Fruit fly (Drosophila melanogaster) whole organism, wandering third instar larva: ENCODE data around the gene CCT4.

Experiments
- CG32264 ChIP-seq: fragments of 200-800 bp; sonication (Bioruptor generic); optimal IDR thresholded peaks from 2 replicates; lab custom pipeline; 2016; ENCODE audit warnings: missing biosample characterization, missing genetic modification characterization
- Hr78 ChIP-seq: fragments of >200 bp; optimal IDR thresholded peaks from 2 replicates; lab custom pipeline; 2017; ENCODE audit warnings: missing biosample characterization, missing genetic modification characterization
- Mio ChIP-seq: sonication (Bioruptor generic); optimal IDR thresholded peaks from 2 replicates; lab custom pipeline; 2016; ENCODE audit warnings: missing biosample characterization, missing genetic modification characterization
- Sp1 ChIP-seq: fragments of 200-800 bp; sonication (Bioruptor generic); optimal IDR thresholded peaks from 3 replicates; lab custom pipeline; 2019; ENCODE audit warnings: missing biosample characterization, mild to moderate bottlenecking, missing genetic modification characterization, moderate library complexity
- brk ChIP-seq: fragments of 200-800 bp; sonication (Bioruptor generic); optimal IDR thresholded peaks from 2 replicates; lab custom pipeline; 2016; ENCODE audit warnings: missing biosample characterization, mild to moderate bottlenecking, missing genetic modification characterization
- dl ChIP-seq, 2 experiments: fragments of 175-275, 200-275 bp in 1 of 2; fragments of 200-275 bp in 1 of 2; sonication (Bioruptor generic); optimal IDR thresholded peaks; lab custom pipeline; 2018; ENCODE audit warnings: mild to moderate bottlenecking in 2 of 2, missing biosample characterization in 2 of 2, missing genetic modification characterization in 2 of 2, moderate library complexity in 2 of 2; ENCODE audit not compliant: partially characterized antibody in 2 of 2, insufficient read depth in 1 of 2
- jim ChIP-seq: fragments of 175-275, 200-325 bp; sonication (Bioruptor generic); optimal IDR thresholded peaks from 2 replicates; lab custom pipeline; 2016; ENCODE audit warnings: missing biosample characterization, mild to moderate bottlenecking, missing genetic modification characterization
- pan ChIP-seq: fragments of >200 bp; optimal IDR thresholded peaks from 2 replicates; lab custom pipeline; 2017
- psq ChIP-seq: fragments of 200-800 bp; sonication (Bioruptor generic); optimal IDR thresholded peaks from 3 replicates; lab custom pipeline; 2017; ENCODE audit warnings: missing biosample characterization, mild to moderate bottlenecking, missing genetic modification characterization, moderate library complexity
- sage ChIP-seq: fragments of 200-800 bp; sonication (Bioruptor generic); optimal IDR thresholded peaks from 2 replicates; lab custom pipeline; 2016; ENCODE audit warnings: missing biosample characterization, mild to moderate bottlenecking, missing genetic modification characterization
- usp ChIP-seq: fragments of >200 bp; optimal IDR thresholded peaks from 2 replicates; lab custom pipeline; 2017; ENCODE audit warnings: missing biosample characterization, missing genetic modification characterization

DNA sequence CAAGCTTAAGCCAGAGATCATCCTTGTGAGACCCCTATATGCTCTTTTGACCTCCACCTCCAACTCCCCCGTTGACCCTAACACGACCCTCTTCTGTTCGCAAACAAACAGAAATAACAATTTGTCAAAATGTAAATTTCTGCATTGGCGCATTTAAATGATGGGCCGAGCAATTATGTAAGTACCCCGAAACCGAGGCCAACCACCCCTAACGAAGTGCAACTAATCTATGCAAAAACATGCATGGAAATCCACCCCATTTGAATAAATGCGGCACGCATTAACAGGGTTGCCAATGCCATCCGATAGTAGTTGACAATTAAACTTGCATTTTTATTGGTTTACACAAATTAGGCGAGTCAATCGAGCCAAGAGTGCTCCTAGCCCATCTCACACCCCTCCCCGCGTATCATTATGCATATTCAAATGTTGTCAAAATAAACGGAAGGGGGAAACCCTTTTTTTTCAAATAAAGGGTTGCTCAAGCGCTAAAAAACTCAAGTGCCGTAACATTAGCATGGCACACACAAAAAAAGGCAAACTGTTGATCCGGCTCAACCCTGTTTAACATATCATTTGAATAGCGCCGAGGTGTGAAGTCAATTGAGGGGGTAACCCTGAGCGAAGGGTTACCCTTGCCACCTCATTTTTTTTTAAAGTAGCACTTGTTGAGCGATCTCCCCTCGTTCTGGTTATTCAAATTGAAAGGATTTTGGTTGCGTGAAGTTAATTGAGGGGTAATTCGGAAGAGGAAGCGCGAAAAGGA, 10.9 kb downstream of the CCT4 start:
- TF ChIP-seq pan (lab: Kevin White, UChicago) (no peak), Mio (no peak), usp (GFP tag; lab: Kevin White, UChicago) (no peak), Hr78 (no peak), jim (GFP tag; lab: Kevin White, UChicago) (no peak), CG32264 (no peak), psq (no peak), brk (GFP tag; lab: Kevin White, UChicago) (no peak), dl (GFP tag; optimal IDR thresholded peaks at IDR 0.05; lab: Kevin White, UChicago; ENCODE audit: insufficient read depth in 1 of 2, partially characterized antibody in 2 of 2) (no peak), Sp1 (GFP tag; lab: Kevin White, UChicago) (no peak), sage (GFP tag; lab: Kevin White, UChicago) (no peak)
